Worm (Caenorhabditis elegans) whole organism, L3 larva: Measurements from ENCODE around the gene acr-7.

ENCODE experiments used
- ceh-16 ChIP-seq: sonication (generic microtip); optimal IDR thresholded peaks from 2 replicates; lab custom pipeline; 2017; ENCODE audit warnings: missing biosample characterization, missing genetic modification characterization
- ceh-28 ChIP-seq: fragments of 150-350 bp; optimal IDR thresholded peaks from 2 replicates; lab custom pipeline; 2014; ENCODE audit warnings: missing biosample characterization, missing genetic modification reagents, missing genetic modification characterization
- ceh-82 ChIP-seq: fragments of 150-350 bp; optimal IDR thresholded peaks from 2 replicates; lab custom pipeline; 2014; ENCODE audit warnings: missing biosample characterization, missing genetic modification characterization
- egl-5 ChIP-seq: fragments of 150-350 bp; optimal IDR thresholded peaks from 2 replicates; lab custom pipeline; 2017; ENCODE audit warnings: missing biosample characterization, missing genetic modification reagents, missing genetic modification characterization, inconsistent platforms
- elt-1 ChIP-seq: fragments of 150-350 bp; optimal IDR thresholded peaks from 2 replicates; lab custom pipeline; 2014; ENCODE audit warnings: missing biosample characterization, missing genetic modification characterization
- elt-2 ChIP-seq: sonication (generic microtip); optimal IDR thresholded peaks from 2 replicates; lab custom pipeline; 2016; ENCODE audit warnings: missing genetic modification reagents, mild to moderate bottlenecking, missing genetic modification characterization, missing compliant biosample characterization
- elt-3 ChIP-seq, 3 experiments: fragments of 150-350 bp in 1 of 3; sonication (generic microtip) in 2 of 3; optimal IDR thresholded peaks; 2 replicates in 2 of 3; 4 replicates in 1 of 3; lab custom pipeline; 2014 to 2017; ENCODE audit warnings: missing biosample characterization in 3 of 3, missing genetic modification characterization in 3 of 3
- eor-1 ChIP-seq, 2 experiments: fragments of 150-350 bp; optimal IDR thresholded peaks; 2 replicates each; lab custom pipeline; 2014 to 2018; ENCODE audit warnings: missing biosample characterization in 2 of 2, missing genetic modification characterization in 2 of 2
- fkh-10 ChIP-seq: sonication (generic microtip); optimal IDR thresholded peaks from 2 replicates; lab custom pipeline; 2017; ENCODE audit warnings: missing biosample characterization, missing genetic modification reagents, missing genetic modification characterization
- fos-1 ChIP-seq: fragments of 150-350 bp; optimal IDR thresholded peaks from 2 replicates; lab custom pipeline; 2014; ENCODE audit warnings: missing biosample characterization, missing genetic modification characterization
- hmg-11 ChIP-seq: sonication (generic microtip); optimal IDR thresholded peaks from 2 replicates; lab custom pipeline; 2016; ENCODE audit warnings: missing genetic modification characterization, missing compliant biosample characterization
- jun-1 ChIP-seq: fragments of 150-350 bp; optimal IDR thresholded peaks from 2 replicates; lab custom pipeline; 2014; ENCODE audit warnings: missing biosample characterization, missing genetic modification reagents, missing genetic modification characterization
- lin-15B ChIP-seq: fragments of 150-350 bp; optimal IDR thresholded peaks from 2 replicates; lab custom pipeline; 2014; ENCODE audit warnings: missing biosample characterization, missing genetic modification characterization
- lsy-12 ChIP-seq: sonication (generic microtip); optimal IDR thresholded peaks from 2 replicates; lab custom pipeline; 2016; ENCODE audit warnings: mild to moderate bottlenecking, missing genetic modification characterization, missing compliant biosample characterization
- mdl-1 ChIP-seq: fragments of 150-350 bp; optimal IDR thresholded peaks from 2 replicates; lab custom pipeline; 2014; ENCODE audit warnings: missing biosample characterization, missing genetic modification characterization
- mml-1 ChIP-seq: fragments of 150-350 bp; sonication (generic microtip); optimal IDR thresholded peaks from 3 replicates; lab custom pipeline; 2014; ENCODE audit warnings: missing biosample characterization, missing genetic modification characterization
- nfya-1 ChIP-seq: sonication (generic microtip); optimal IDR thresholded peaks from 2 replicates; lab custom pipeline; 2017; ENCODE audit warnings: missing genetic modification characterization, mild to moderate bottlenecking, missing compliant biosample characterization, antibody characterized with exemption, moderate library complexity; ENCODE audit not compliant: insufficient read depth
- nhr-11 ChIP-seq: fragments of 150-350 bp; optimal IDR thresholded peaks from 2 replicates; lab custom pipeline; 2014; ENCODE audit warnings: missing biosample characterization, missing genetic modification characterization
- nhr-23 ChIP-seq: fragments of 150-350 bp; optimal IDR thresholded peaks from 2 replicates; lab custom pipeline; 2014; ENCODE audit warnings: missing biosample characterization, missing genetic modification reagents, missing genetic modification characterization
- nhr-237 ChIP-seq: fragments of 150-350 bp; optimal IDR thresholded peaks from 2 replicates; lab custom pipeline; 2014; ENCODE audit warnings: missing biosample characterization, missing genetic modification characterization
- nhr-25 ChIP-seq: sonication (generic microtip); optimal IDR thresholded peaks from 2 replicates; lab custom pipeline; 2017; ENCODE audit warnings: missing biosample characterization, missing genetic modification characterization
- nhr-28 ChIP-seq: fragments of 150-350 bp; optimal IDR thresholded peaks from 2 replicates; lab custom pipeline; 2014; ENCODE audit warnings: missing biosample characterization, missing genetic modification characterization
- nhr-43 ChIP-seq: sonication (generic microtip); optimal IDR thresholded peaks from 2 replicates; lab custom pipeline; 2016; ENCODE audit warnings: mild to moderate bottlenecking, missing genetic modification characterization, missing compliant biosample characterization; ENCODE audit not compliant: poor library complexity, severe bottlenecking
- nhr-67 ChIP-seq: fragments of 150-350 bp; optimal IDR thresholded peaks from 2 replicates; lab custom pipeline; 2014; ENCODE audit warnings: missing biosample characterization, missing genetic modification characterization
- nhr-77 ChIP-seq: fragments of 150-350 bp; optimal IDR thresholded peaks from 2 replicates; lab custom pipeline; 2014; ENCODE audit warnings: missing biosample characterization, missing genetic modification characterization
- pha-4 ChIP-seq: fragments of 150-350 bp; optimal IDR thresholded peaks from 2 replicates; lab custom pipeline; 2014; ENCODE audit warnings: missing biosample characterization, missing genetic modification reagents, missing genetic modification characterization
- pqm-1 ChIP-seq: fragments of 150-350 bp; optimal IDR thresholded peaks from 2 replicates; lab custom pipeline; 2017; ENCODE audit warnings: missing biosample characterization, missing genetic modification characterization, inconsistent platforms
- sea-2 ChIP-seq: fragments of 150-350 bp; sonication (generic microtip); optimal IDR thresholded peaks from 4 replicates; lab custom pipeline; 2014; ENCODE audit warnings: missing biosample characterization, missing genetic modification reagents, missing genetic modification characterization
- skn-1 ChIP-seq: fragments of 150-350 bp; optimal IDR thresholded peaks from 2 replicates; lab custom pipeline; 2014; ENCODE audit warnings: missing biosample characterization, missing genetic modification characterization
- unc-62 ChIP-seq: fragments of 150-350 bp; sonication (generic microtip); optimal IDR thresholded peaks from 4 replicates; lab custom pipeline; 2014; ENCODE audit warnings: missing biosample characterization, missing genetic modification reagents, missing genetic modification characterization
- zag-1 ChIP-seq: fragments of 150-350 bp; optimal IDR thresholded peaks from 2 replicates; lab custom pipeline; 2014; ENCODE audit warnings: missing biosample characterization, missing genetic modification characterization
- ztf-11 ChIP-seq: fragments of 150-350 bp; optimal IDR thresholded peaks from 2 replicates; lab custom pipeline; 2014; ENCODE audit warnings: missing biosample characterization, missing genetic modification characterization

Gene acr-7

ce11 chrII:7880373-7880862, 30.8 kb upstream of the acr-7 start, which contains the start of gene perm-1:
Gene perm-1, plus strand, starts transcription at chrII:7880812.
- TF ChIP-seq zag-1 (tag; lab: Kevin White, UChicago), result no peak
- no peak for TF ChIP-seq lsy-12
- TF ChIP-seq skn-1, result no peak
- no peak for TF ChIP-seq ceh-82 (tag; lab: Kevin White, UChicago)
- TF ChIP-seq nhr-28 (tag; lab: Kevin White, UChicago), result no peak
- no peak for TF ChIP-seq sea-2
- no peak for TF ChIP-seq nhr-67 (tag; lab: Kevin White, UChicago)
- TF ChIP-seq fkh-10 (GFP tag; lab: Kevin White, UChicago), result no peak
- TF ChIP-seq nhr-77 (tag; lab: Kevin White, UChicago), result no peak
- no peak for TF ChIP-seq lin-15B (tag; lab: Kevin White, UChicago)
- no peak for TF ChIP-seq elt-3 (tag; optimal IDR thresholded peaks at IDR 0.05; lab: Kevin White, UChicago)
- TF ChIP-seq eor-1 (tag; optimal IDR thresholded peaks at IDR 0.05; lab: Kevin White, UChicago), result no peak

DNA sequence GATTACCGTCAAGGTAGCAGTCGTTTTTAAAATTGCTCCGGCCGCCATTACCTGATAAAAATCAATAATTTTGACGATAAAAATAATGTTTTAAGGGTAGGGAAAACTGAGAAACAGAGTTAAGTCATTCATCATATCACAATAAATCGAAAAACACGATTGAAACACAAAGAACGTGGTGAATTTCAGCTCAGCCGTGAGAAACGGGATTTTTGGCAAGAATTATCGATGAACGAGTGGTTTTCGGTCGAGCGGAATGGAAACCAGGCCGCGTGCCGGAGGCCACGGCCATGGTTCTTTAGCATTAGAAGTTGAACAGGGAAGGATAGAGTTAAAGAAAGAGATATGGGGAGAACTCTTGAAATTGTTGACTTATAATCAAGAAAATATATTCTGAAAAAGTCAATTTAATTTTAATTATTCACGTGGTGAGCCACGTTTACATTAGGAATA, 29.7 kb upstream of the acr-7 start, which contains the start of the genes vha-4 and T01H3.5:
TSS of gene vha-4 (minus strand) at position 51 of the 453 bp plus-strand sequence.
TSS of gene T01H3.5 (plus strand) at position 351 of the 453 bp plus-strand sequence.
- TF ChIP-seq unc-62 (GFP tag; lab: Kevin White, UChicago) (no peak), nhr-23 (tag; lab: Kevin White, UChicago) (no peak), lsy-12 (no peak), mdl-1 (tag; lab: Kevin White, UChicago) (no peak), lin-15B (tag; lab: Kevin White, UChicago) (peak; percentile 4), ztf-11 (tag; lab: Kevin White, UChicago) (no peak), ceh-16 (no peak), egl-5 (tag; lab: Kevin White, UChicago) (no peak), ceh-28 (tag; lab: Kevin White, UChicago) (no peak), fkh-10 (GFP tag; lab: Kevin White, UChicago) (no peak), pha-4 (tag; lab: Kevin White, UChicago) (no peak), zag-1 (tag; lab: Kevin White, UChicago) (no peak), hmg-11 (peak; percentile 52), mml-1 (tag; lab: Kevin White, UChicago) (no peak)
- TF ChIP-seq, all 47 proteins: peak for 2

DNA sequence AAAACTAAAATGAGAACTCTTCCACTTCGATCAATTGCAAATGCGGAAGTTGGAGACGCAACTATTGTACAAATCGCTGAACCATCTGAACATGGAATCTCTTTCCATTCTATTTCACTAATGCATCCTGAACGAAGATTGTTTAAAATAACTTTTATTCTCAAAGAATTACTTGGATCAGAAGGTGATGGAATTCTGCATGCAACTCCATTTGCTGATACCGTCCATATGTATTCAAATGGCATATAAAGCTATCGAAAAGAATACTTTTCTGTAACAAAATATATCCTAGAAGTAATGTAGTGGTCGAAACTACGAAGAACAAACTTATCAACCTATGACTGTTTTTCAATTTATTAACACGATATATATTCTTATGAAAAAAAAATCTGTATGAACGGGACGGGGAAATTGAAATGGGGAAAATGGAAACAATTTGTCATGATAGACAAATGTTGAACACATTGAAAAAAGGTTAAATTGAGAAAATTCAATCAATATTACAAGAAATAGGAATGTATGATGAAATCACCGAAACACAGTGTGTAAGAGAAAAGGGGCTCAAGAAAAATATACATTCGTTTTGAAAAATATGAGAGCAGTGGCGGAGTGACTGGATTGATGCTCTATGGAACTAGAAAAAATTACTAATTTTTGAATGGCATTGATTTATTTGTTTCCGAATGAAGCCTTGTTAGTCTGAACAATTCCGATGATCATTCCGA, 28.3 kb upstream of the acr-7 start, which contains the start of gene T01H3.2:
TSS of gene T01H3.2 (minus strand) at position 251 of the 725 bp plus-strand sequence.
- TF ChIP-seq nhr-23 (tag; lab: Kevin White, UChicago) (peak; percentile 15), fos-1 (tag; lab: Kevin White, UChicago) (no peak), elt-2 (tag; lab: Kevin White, UChicago) (peak; percentile 18), elt-1 (tag; lab: Kevin White, UChicago) (no peak), jun-1 (tag; lab: Kevin White, UChicago) (no peak), pqm-1 (tag; lab: Kevin White, UChicago) (no peak), nhr-237 (tag; lab: Kevin White, UChicago) (no peak), nhr-43 (peak; percentile 13), egl-5 (tag; lab: Kevin White, UChicago) (no peak), nhr-11 (tag; lab: Kevin White, UChicago) (no peak), nhr-25 (no peak)

ce11 chrII:7873843-7874372, 24.3 kb upstream of the acr-7 start, which contains the start of gene T01H3.3:
Gene T01H3.3, minus strand, starts transcription at chrII:7873893.
- no peak for TF ChIP-seq nhr-237 (tag; lab: Kevin White, UChicago)
- TF ChIP-seq lin-15B (tag; lab: Kevin White, UChicago), result peak; percentile 54
- TF ChIP-seq skn-1, result no peak
- peak; percentile 60 for TF ChIP-seq nhr-23 (tag; lab: Kevin White, UChicago)
- TF ChIP-seq pha-4 (tag; lab: Kevin White, UChicago), result peak; percentile 84
- TF ChIP-seq nfya-1, result peak; percentile 58
- TF ChIP-seq ceh-16, result no peak
- peak; percentile 6 for TF ChIP-seq elt-2 (tag; lab: Kevin White, UChicago)
